Worm (Caenorhabditis elegans) whole organism, L3 larva: ENCODE data around the gene fos-1.
A peak's percentile ranks its signal among the peaks of the same experiment; 100 is the strongest.

Source experiments
- R02D3.7 ChIP-seq: fragments of 150-350 bp; optimal IDR thresholded peaks from 2 replicates; lab custom pipeline; 2014; ENCODE audit warnings: missing biosample characterization, missing genetic modification characterization
- ZK546.5 ChIP-seq: sonication (generic microtip); optimal IDR thresholded peaks from 2 replicates; lab custom pipeline; 2017; ENCODE audit warnings: missing biosample characterization, missing genetic modification characterization
- aly-2 ChIP-seq: fragments of 150-350 bp; optimal IDR thresholded peaks from 2 replicates; lab custom pipeline; 2014; ENCODE audit warnings: missing biosample characterization, missing genetic modification characterization
- ama-1 ChIP-seq: fragments of 150-350 bp; optimal IDR thresholded peaks from 2 replicates; lab custom pipeline; 2018
- ceh-16 ChIP-seq: sonication (generic microtip); optimal IDR thresholded peaks from 2 replicates; lab custom pipeline; 2017; ENCODE audit warnings: missing biosample characterization, missing genetic modification characterization
- ceh-82 ChIP-seq: fragments of 150-350 bp; optimal IDR thresholded peaks from 2 replicates; lab custom pipeline; 2014; ENCODE audit warnings: missing biosample characterization, missing genetic modification characterization
- ceh-9 ChIP-seq: sonication (generic microtip); optimal IDR thresholded peaks from 2 replicates; lab custom pipeline; 2018; ENCODE audit warnings: missing biosample characterization, missing genetic modification characterization
- daf-12 ChIP-seq: fragments of 150-350 bp; optimal IDR thresholded peaks from 2 replicates; lab custom pipeline; 2014; ENCODE audit warnings: missing biosample characterization, missing genetic modification reagents, missing genetic modification characterization
- elt-1 ChIP-seq: fragments of 150-350 bp; optimal IDR thresholded peaks from 2 replicates; lab custom pipeline; 2014; ENCODE audit warnings: missing biosample characterization, missing genetic modification characterization
- elt-2 ChIP-seq: sonication (generic microtip); optimal IDR thresholded peaks from 2 replicates; lab custom pipeline; 2016; ENCODE audit warnings: missing genetic modification reagents, mild to moderate bottlenecking, missing genetic modification characterization, missing compliant biosample characterization
- elt-3 ChIP-seq, 3 experiments: fragments of 150-350 bp in 1 of 3; sonication (generic microtip) in 2 of 3; optimal IDR thresholded peaks; 2 replicates in 2 of 3; 4 replicates in 1 of 3; lab custom pipeline; 2014 to 2017; ENCODE audit warnings: missing biosample characterization in 3 of 3, missing genetic modification characterization in 3 of 3
- fkh-10 ChIP-seq: sonication (generic microtip); optimal IDR thresholded peaks from 2 replicates; lab custom pipeline; 2017; ENCODE audit warnings: missing biosample characterization, missing genetic modification reagents, missing genetic modification characterization
- fkh-2 ChIP-seq: fragments of 150-350 bp; optimal IDR thresholded peaks from 2 replicates; lab custom pipeline; 2014; ENCODE audit warnings: missing biosample characterization, missing genetic modification reagents, missing genetic modification characterization
- fos-1 ChIP-seq: fragments of 150-350 bp; optimal IDR thresholded peaks from 2 replicates; lab custom pipeline; 2014; ENCODE audit warnings: missing biosample characterization, missing genetic modification characterization
- hmg-11 ChIP-seq: sonication (generic microtip); optimal IDR thresholded peaks from 2 replicates; lab custom pipeline; 2016; ENCODE audit warnings: missing genetic modification characterization, missing compliant biosample characterization
- jun-1 ChIP-seq: fragments of 150-350 bp; optimal IDR thresholded peaks from 2 replicates; lab custom pipeline; 2014; ENCODE audit warnings: missing biosample characterization, missing genetic modification reagents, missing genetic modification characterization
- lin-15B ChIP-seq: fragments of 150-350 bp; optimal IDR thresholded peaks from 2 replicates; lab custom pipeline; 2014; ENCODE audit warnings: missing biosample characterization, missing genetic modification characterization
- lin-39 ChIP-seq: fragments of 150-350 bp; optimal IDR thresholded peaks from 2 replicates; lab custom pipeline; 2018; ENCODE audit warnings: missing biosample characterization, missing genetic modification reagents, missing genetic modification characterization
- lsy-12 ChIP-seq: sonication (generic microtip); optimal IDR thresholded peaks from 2 replicates; lab custom pipeline; 2016; ENCODE audit warnings: mild to moderate bottlenecking, missing genetic modification characterization, missing compliant biosample characterization
- mml-1 ChIP-seq: fragments of 150-350 bp; sonication (generic microtip); optimal IDR thresholded peaks from 3 replicates; lab custom pipeline; 2014; ENCODE audit warnings: missing biosample characterization, missing genetic modification characterization
- nfya-1 ChIP-seq: sonication (generic microtip); optimal IDR thresholded peaks from 2 replicates; lab custom pipeline; 2017; ENCODE audit warnings: missing genetic modification characterization, mild to moderate bottlenecking, missing compliant biosample characterization, antibody characterized with exemption, moderate library complexity; ENCODE audit not compliant: insufficient read depth
- nhr-11 ChIP-seq: fragments of 150-350 bp; optimal IDR thresholded peaks from 2 replicates; lab custom pipeline; 2014; ENCODE audit warnings: missing biosample characterization, missing genetic modification characterization
- nhr-12 ChIP-seq: fragments of 150-350 bp; optimal IDR thresholded peaks from 2 replicates; lab custom pipeline; 2014; ENCODE audit warnings: missing biosample characterization, missing genetic modification characterization
- nhr-23 ChIP-seq: fragments of 150-350 bp; optimal IDR thresholded peaks from 2 replicates; lab custom pipeline; 2014; ENCODE audit warnings: missing biosample characterization, missing genetic modification reagents, missing genetic modification characterization
- nhr-25 ChIP-seq: sonication (generic microtip); optimal IDR thresholded peaks from 2 replicates; lab custom pipeline; 2017; ENCODE audit warnings: missing biosample characterization, missing genetic modification characterization
- nhr-28 ChIP-seq: fragments of 150-350 bp; optimal IDR thresholded peaks from 2 replicates; lab custom pipeline; 2014; ENCODE audit warnings: missing biosample characterization, missing genetic modification characterization
- nhr-43 ChIP-seq: sonication (generic microtip); optimal IDR thresholded peaks from 2 replicates; lab custom pipeline; 2016; ENCODE audit warnings: mild to moderate bottlenecking, missing genetic modification characterization, missing compliant biosample characterization; ENCODE audit not compliant: poor library complexity, severe bottlenecking
- nhr-67 ChIP-seq: fragments of 150-350 bp; optimal IDR thresholded peaks from 2 replicates; lab custom pipeline; 2014; ENCODE audit warnings: missing biosample characterization, missing genetic modification characterization
- nhr-76 ChIP-seq: fragments of 150-350 bp; sonication (generic microtip); optimal IDR thresholded peaks from 5 replicates; lab custom pipeline; 2014; ENCODE audit warnings: missing biosample characterization, missing genetic modification characterization
- pha-4 ChIP-seq: fragments of 150-350 bp; optimal IDR thresholded peaks from 2 replicates; lab custom pipeline; 2014; ENCODE audit warnings: missing biosample characterization, missing genetic modification reagents, missing genetic modification characterization
- pqm-1 ChIP-seq: fragments of 150-350 bp; optimal IDR thresholded peaks from 2 replicates; lab custom pipeline; 2017; ENCODE audit warnings: missing biosample characterization, missing genetic modification characterization, inconsistent platforms
- sea-2 ChIP-seq: fragments of 150-350 bp; sonication (generic microtip); optimal IDR thresholded peaks from 4 replicates; lab custom pipeline; 2014; ENCODE audit warnings: missing biosample characterization, missing genetic modification reagents, missing genetic modification characterization
- skn-1 ChIP-seq: fragments of 150-350 bp; optimal IDR thresholded peaks from 2 replicates; lab custom pipeline; 2014; ENCODE audit warnings: missing biosample characterization, missing genetic modification characterization
- snpc-4 ChIP-seq: fragments of 150-350 bp; optimal IDR thresholded peaks from 2 replicates; lab custom pipeline; 2014; ENCODE audit warnings: missing biosample characterization, missing genetic modification characterization
- tbx-2 ChIP-seq: sonication (generic microtip); optimal IDR thresholded peaks from 2 replicates; lab custom pipeline; 2016; ENCODE audit warnings: mild to moderate bottlenecking, missing genetic modification characterization, missing compliant biosample characterization
- unc-39 ChIP-seq: sonication (generic microtip); optimal IDR thresholded peaks from 4 replicates; lab custom pipeline; 2017; ENCODE audit warnings: missing biosample characterization, missing genetic modification characterization
- ztf-11 ChIP-seq: fragments of 150-350 bp; optimal IDR thresholded peaks from 2 replicates; lab custom pipeline; 2014; ENCODE audit warnings: missing biosample characterization, missing genetic modification characterization
- ztf-4 ChIP-seq: fragments of 150-350 bp; optimal IDR thresholded peaks from 2 replicates; lab custom pipeline; 2014; ENCODE audit warnings: missing biosample characterization, missing genetic modification characterization

The fos-1 gene

ce11 chrV:6003301-6003700 lies at the start of gene fos-1:
Gene fos-1 (plus strand): TSS chrV:6003601.
- TF ChIP-seq tbx-2: no peak
- TF ChIP-seq sea-2 (GFP tag; lab: Kevin White, UChicago): no peak
- TF ChIP-seq ceh-16 (tag; lab: Kevin White, UChicago): no peak
- no peak for TF ChIP-seq nhr-23 (tag; lab: Kevin White, UChicago)
- no peak for TF ChIP-seq nhr-43 (tag; lab: Kevin White, UChicago)
- no peak for TF ChIP-seq aly-2 (tag; lab: Kevin White, UChicago)
- no peak for TF ChIP-seq nfya-1 (tag; lab: Kevin White, UChicago)
- no peak for TF ChIP-seq jun-1
- no peak for TF ChIP-seq nhr-25 (tag; lab: Kevin White, UChicago)
- TF ChIP-seq nhr-11 (tag; lab: Kevin White, UChicago): no peak
- TF ChIP-seq elt-2 (tag; lab: Kevin White, UChicago): no peak
- no peak for TF ChIP-seq fkh-2 (tag; lab: Kevin White, UChicago)
- TF ChIP-seq ZK546.5: no peak
- TF ChIP-seq lin-39 (tag; lab: Kevin White, UChicago): no peak
- TF ChIP-seq lsy-12: no peak
- TF ChIP-seq R02D3.7: no peak
- no peak for TF ChIP-seq fos-1

ce11 chrV:5954747-5955146 lies 48.7 kb upstream of the fos-1 start, which contains the start of gene M03F8.6:
Gene M03F8.6 (minus strand): TSS chrV:5954847.
- TF ChIP-seq lin-39 (tag; lab: Kevin White, UChicago): no peak
- TF ChIP-seq ztf-4 (tag; lab: Kevin White, UChicago): no peak
- no peak for TF ChIP-seq elt-3 (tag; optimal IDR thresholded peaks at IDR 0.05; lab: Kevin White, UChicago)
- TF ChIP-seq fos-1: no peak
- TF ChIP-seq ceh-9: no peak
- TF ChIP-seq ZK546.5: no peak
- TF ChIP-seq ceh-82 (tag; lab: Kevin White, UChicago): no peak
- TF ChIP-seq lin-15B: no peak
- no peak for TF ChIP-seq nfya-1 (tag; lab: Kevin White, UChicago)
- no peak for TF ChIP-seq nhr-28 (tag; lab: Kevin White, UChicago)
- TF ChIP-seq nhr-12: no peak
- no peak for TF ChIP-seq fkh-10 (GFP tag; lab: Kevin White, UChicago)
- TF ChIP-seq aly-2 (tag; lab: Kevin White, UChicago): no peak
- TF ChIP-seq nhr-67 (tag; lab: Kevin White, UChicago): no peak
- TF ChIP-seq nhr-23 (tag; lab: Kevin White, UChicago): no peak
- TF ChIP-seq pqm-1 (tag; lab: Kevin White, UChicago): no peak

- TF ChIP-seq nhr-28 (tag; lab: Kevin White, UChicago) (no peak), elt-3 (tag; optimal IDR thresholded peaks at IDR 0.05; lab: Kevin White, UChicago) (no peak), fkh-10 (GFP tag; lab: Kevin White, UChicago) (no peak), pqm-1 (tag; lab: Kevin White, UChicago) (no peak), nhr-25 (tag; lab: Kevin White, UChicago) (no peak), nhr-11 (tag; lab: Kevin White, UChicago) (no peak), elt-1 (tag; lab: Kevin White, UChicago) (no peak), pha-4 (no peak), sea-2 (GFP tag; lab: Kevin White, UChicago) (no peak), daf-12 (tag; lab: Kevin White, UChicago) (no peak)
Observed at ce11 chrV:5955627-5956026, 47.8 kb upstream of the fos-1 start.

ce11 chrV:5961516-5961915 lies 41.9 kb upstream of the fos-1 start, which contains the start of gene mcp-1:
Gene mcp-1 (plus strand): TSS chrV:5961807.
- TF ChIP-seq fkh-10 (GFP tag; lab: Kevin White, UChicago) (peak; percentile 83), ztf-4 (tag; lab: Kevin White, UChicago) (no peak), fkh-2 (tag; lab: Kevin White, UChicago) (no peak), nfya-1 (tag; lab: Kevin White, UChicago) (peak; percentile 26)

ce11 chrV:5963092-5963491 lies 40.3 kb upstream of the fos-1 start:
- TF ChIP-seq ama-1 (lab: Kevin White, UChicago) (no peak), nhr-12 (no peak), snpc-4 (no peak), ztf-11 (no peak), nhr-11 (tag; lab: Kevin White, UChicago) (no peak), unc-39 (tag; lab: Kevin White, UChicago) (no peak), fos-1 (no peak), nhr-67 (tag; lab: Kevin White, UChicago) (no peak), nhr-76 (tag; lab: Kevin White, UChicago) (no peak), R02D3.7 (no peak), elt-2 (tag; lab: Kevin White, UChicago) (no peak), pha-4 (no peak), fkh-10 (GFP tag; lab: Kevin White, UChicago) (no peak), mml-1 (tag; lab: Kevin White, UChicago) (no peak), ceh-82 (tag; lab: Kevin White, UChicago) (no peak), ceh-16 (tag; lab: Kevin White, UChicago) (no peak), ZK546.5 (no peak), skn-1 (no peak), tbx-2 (no peak), hmg-11 (tag; lab: Kevin White, UChicago) (no peak)
